Worm (Caenorhabditis elegans) whole organism, L4 larva: ENCODE results near the gene T21E8.6.

Experiments
- ces-1 ChIP-seq: fragments of 150-350 bp; sonication (generic microtip); optimal IDR thresholded peaks from 4 replicates; lab custom pipeline; 2014; ENCODE audit warnings: missing biosample characterization, missing genetic modification reagents, missing genetic modification characterization
- dpl-1 ChIP-seq: fragments of 150-350 bp; optimal IDR thresholded peaks from 2 replicates; lab custom pipeline; 2014; ENCODE audit warnings: missing biosample characterization, missing genetic modification reagents, missing genetic modification characterization
- egl-27 ChIP-seq: sonication (generic microtip); optimal IDR thresholded peaks from 3 replicates; lab custom pipeline; 2017; ENCODE audit warnings: missing biosample characterization, missing genetic modification reagents, missing genetic modification characterization
- fkh-10 ChIP-seq: fragments of 150-350 bp; optimal IDR thresholded peaks from 2 replicates; lab custom pipeline; 2014; ENCODE audit warnings: missing biosample characterization, missing genetic modification reagents, missing genetic modification characterization
- fos-1 ChIP-seq: fragments of 150-350 bp; optimal IDR thresholded peaks from 2 replicates; lab custom pipeline; 2014; ENCODE audit warnings: missing biosample characterization, missing genetic modification characterization
- lin-15B ChIP-seq: fragments of 150-350 bp; sonication (generic microtip); optimal IDR thresholded peaks from 3 replicates; lab custom pipeline; 2014; ENCODE audit warnings: missing biosample characterization, missing genetic modification characterization
- lin-29 ChIP-seq: fragments of 200-800 bp; sonication (Bioruptor generic); IDR thresholded peaks from 2 replicates; pipeline ENCODE4 v1.3.6; 2022; ENCODE audit warnings: missing genetic modification reagents, missing genetic modification characterization, missing compliant biosample characterization
- nhr-237 ChIP-seq: sonication (generic microtip); optimal IDR thresholded peaks from 2 replicates; lab custom pipeline; 2017; ENCODE audit warnings: missing biosample characterization, missing genetic modification characterization
- nhr-42 ChIP-seq: fragments of 200-800 bp; sonication (Bioruptor generic); IDR thresholded peaks from 2 replicates; pipeline ENCODE4 v1.3.6; 2022; ENCODE audit warnings: missing genetic modification characterization, missing compliant biosample characterization
- snpc-4 ChIP-seq: fragments of 150-350 bp; optimal IDR thresholded peaks from 2 replicates; lab custom pipeline; 2014; ENCODE audit warnings: missing biosample characterization, missing genetic modification characterization
- ztf-11 ChIP-seq: fragments of 150-350 bp; optimal IDR thresholded peaks from 2 replicates; lab custom pipeline; 2014; ENCODE audit warnings: missing biosample characterization, missing genetic modification characterization

DNA sequence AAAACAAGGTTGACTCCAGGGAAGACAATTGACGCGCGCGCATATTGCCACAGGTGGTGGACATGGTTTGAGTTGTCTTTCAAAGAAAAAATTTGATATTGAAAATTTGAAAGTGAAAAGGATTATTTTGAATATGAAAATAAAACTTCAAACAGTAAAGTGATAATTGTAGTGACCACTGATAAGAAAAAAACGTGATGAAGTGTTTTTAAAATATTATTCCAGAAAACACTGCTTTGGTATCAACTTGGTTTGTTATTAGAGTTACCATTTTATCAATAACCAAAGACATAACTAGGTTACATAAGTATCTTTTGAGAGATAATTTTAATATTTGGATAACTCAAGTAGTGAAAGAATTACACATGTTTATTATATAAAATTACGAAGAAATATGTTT, 34.1 kb downstream of the T21E8.6 start:
- TF ChIP-seq lin-15B: no peak
- TF ChIP-seq nhr-237: no peak
- TF ChIP-seq snpc-4 (tag; lab: Kevin White, UChicago): no peak
- TF ChIP-seq egl-27 (tag; lab: Kevin White, UChicago): no peak
- TF ChIP-seq fos-1 (tag; lab: Kevin White, UChicago): no peak
- TF ChIP-seq lin-29: no peak
- TF ChIP-seq fkh-10 (GFP tag; lab: Kevin White, UChicago): no peak
- no peak for TF ChIP-seq ces-1 (GFP tag; lab: Kevin White, UChicago)
- TF ChIP-seq nhr-42 (GFP tag; lab: Robert Waterston, UW): no peak
- TF ChIP-seq dpl-1: no peak
- no peak for TF ChIP-seq ztf-11
